Worm (Caenorhabditis elegans) whole organism, mixed stage, embryonic: ENCODE data around the gene sri-73.

ENCODE experiments used
- M03D4.4 ChIP-seq: sonication (generic microtip); optimal IDR thresholded peaks from 2 replicates; lab custom pipeline; 2017; ENCODE audit warnings: mild to moderate bottlenecking, missing genetic modification characterization, missing compliant biosample characterization
- bed-3 ChIP-seq: fragments of 200-800 bp; sonication (Bioruptor generic); optimal IDR thresholded peaks from 3 replicates; lab custom pipeline; 2018; ENCODE audit warnings: mild to moderate bottlenecking, missing genetic modification characterization, moderate library complexity, missing compliant biosample characterization
- blmp-1 ChIP-seq: fragments of 150-350 bp; optimal IDR thresholded peaks from 2 replicates; lab custom pipeline; 2014; ENCODE audit warnings: missing biosample characterization, missing genetic modification characterization
- ceh-39 ChIP-seq: fragments of 150-350 bp; optimal IDR thresholded peaks from 2 replicates; lab custom pipeline; 2014; ENCODE audit warnings: missing biosample characterization, missing genetic modification characterization
- ceh-43 ChIP-seq: fragments of 200-800 bp; sonication (Bioruptor generic); optimal IDR thresholded peaks from 2 replicates; lab custom pipeline; 2018; ENCODE audit warnings: mild to moderate bottlenecking, missing genetic modification characterization, moderate library complexity, missing compliant biosample characterization
- ceh-83 ChIP-seq: fragments of 200-800 bp; sonication (Bioruptor generic); optimal IDR thresholded peaks from 2 replicates; lab custom pipeline; 2018; ENCODE audit warnings: mild to moderate bottlenecking, missing genetic modification characterization, missing compliant biosample characterization
- ces-1 ChIP-seq: fragments of 150-350 bp; optimal IDR thresholded peaks from 2 replicates; lab custom pipeline; 2014; ENCODE audit warnings: missing biosample characterization, missing genetic modification reagents, missing genetic modification characterization
- cnd-1 ChIP-seq: fragments of 200-800 bp; sonication (Bioruptor generic); optimal IDR thresholded peaks from 2 replicates; lab custom pipeline; 2018; ENCODE audit warnings: mild to moderate bottlenecking, missing genetic modification characterization, missing compliant biosample characterization
- drap-1 ChIP-seq: fragments of 200-800 bp; sonication (Bioruptor generic); optimal IDR thresholded peaks from 3 replicates; lab custom pipeline; 2018; ENCODE audit warnings: mild to moderate bottlenecking, missing genetic modification characterization, missing compliant biosample characterization
- elt-1 ChIP-seq: sonication (generic microtip); optimal IDR thresholded peaks from 2 replicates; lab custom pipeline; 2017; ENCODE audit warnings: missing genetic modification characterization, mild to moderate bottlenecking, missing compliant biosample characterization, antibody characterized with exemption, moderate library complexity, borderline replicate concordance; ENCODE audit not compliant: insufficient read depth
- elt-3 ChIP-seq: fragments of 150-350 bp; optimal IDR thresholded peaks from 2 replicates; lab custom pipeline; 2014; ENCODE audit warnings: missing biosample characterization, missing genetic modification characterization
- flh-1 ChIP-seq: fragments of 200-800 bp; sonication (Bioruptor generic); optimal IDR thresholded peaks from 2 replicates; lab custom pipeline; 2018; ENCODE audit warnings: mild to moderate bottlenecking, missing genetic modification characterization, moderate library complexity, missing compliant biosample characterization
- ham-2 ChIP-seq: fragments of 200-800 bp; sonication (Bioruptor generic); optimal IDR thresholded peaks from 2 replicates; lab custom pipeline; 2018; ENCODE audit warnings: mild to moderate bottlenecking, missing genetic modification characterization, missing compliant biosample characterization
- hlh-1 ChIP-seq: fragments of 150-350 bp; optimal IDR thresholded peaks from 2 replicates; lab custom pipeline; 2014; ENCODE audit warnings: missing biosample characterization, missing genetic modification reagents, missing genetic modification characterization
- lin-13 ChIP-seq: fragments of 150-350 bp; optimal IDR thresholded peaks from 2 replicates; lab custom pipeline; 2014; ENCODE audit warnings: missing biosample characterization, missing genetic modification characterization
- lin-32 ChIP-seq: fragments of 200-800 bp; sonication (Bioruptor generic); optimal IDR thresholded peaks from 2 replicates; lab custom pipeline; 2018; ENCODE audit warnings: mild to moderate bottlenecking, missing genetic modification characterization, missing compliant biosample characterization
- lsy-2 ChIP-seq: fragments of 150-350 bp; optimal IDR thresholded peaks from 2 replicates; lab custom pipeline; 2014; ENCODE audit warnings: missing biosample characterization, missing genetic modification characterization
- mab-5 ChIP-seq: fragments of 150-350 bp; optimal IDR thresholded peaks from 2 replicates; lab custom pipeline; 2014; ENCODE audit warnings: missing biosample characterization, missing genetic modification characterization
- mep-1 ChIP-seq: fragments of 150-350 bp; optimal IDR thresholded peaks from 2 replicates; lab custom pipeline; 2017; ENCODE audit warnings: missing biosample characterization, missing genetic modification reagents, missing genetic modification characterization, inconsistent platforms
- mls-2 ChIP-seq: sonication (generic microtip); optimal IDR thresholded peaks from 2 replicates; lab custom pipeline; 2016; ENCODE audit warnings: mild to moderate bottlenecking, missing genetic modification characterization, moderate library complexity, missing compliant biosample characterization
- nhr-12 ChIP-seq: fragments of 150-350 bp; optimal IDR thresholded peaks from 2 replicates; lab custom pipeline; 2014; ENCODE audit warnings: missing biosample characterization, missing genetic modification characterization
- nhr-2 ChIP-seq: fragments of 150-350 bp; optimal IDR thresholded peaks from 2 replicates; lab custom pipeline; 2014; ENCODE audit warnings: missing biosample characterization, missing genetic modification characterization
- nhr-237 ChIP-seq: fragments of 150-350 bp; optimal IDR thresholded peaks from 2 replicates; lab custom pipeline; 2014; ENCODE audit warnings: missing biosample characterization, missing genetic modification characterization
- nhr-28 ChIP-seq: fragments of 150-350 bp; optimal IDR thresholded peaks from 2 replicates; lab custom pipeline; 2014; ENCODE audit warnings: missing biosample characterization, missing genetic modification characterization
- nhr-76 ChIP-seq: sonication (generic microtip); optimal IDR thresholded peaks from 2 replicates; lab custom pipeline; 2017; ENCODE audit warnings: missing biosample characterization, missing genetic modification characterization
- pha-4 ChIP-seq: fragments of 150-350 bp; optimal IDR thresholded peaks from 2 replicates; lab custom pipeline; 2018; ENCODE audit warnings: missing biosample characterization, missing genetic modification reagents, missing genetic modification characterization
- sem-2 ChIP-seq: fragments of 200-800 bp; sonication (Bioruptor generic); optimal IDR thresholded peaks from 2 replicates; lab custom pipeline; 2018; ENCODE audit warnings: mild to moderate bottlenecking, missing genetic modification characterization, missing compliant biosample characterization
- snpc-4 ChIP-seq: fragments of 150-350 bp; optimal IDR thresholded peaks from 2 replicates; lab custom pipeline; 2014; ENCODE audit warnings: missing biosample characterization, missing genetic modification characterization
- sptf-1 ChIP-seq: sonication (generic microtip); optimal IDR thresholded peaks from 2 replicates; lab custom pipeline; 2017; ENCODE audit warnings: mild to moderate bottlenecking, missing genetic modification characterization, moderate library complexity, missing compliant biosample characterization
- unc-120 ChIP-seq: sonication (generic microtip); optimal IDR thresholded peaks from 2 replicates; lab custom pipeline; 2017; ENCODE audit warnings: missing genetic modification characterization, missing compliant biosample characterization; ENCODE audit not compliant: poor library complexity, severe bottlenecking
- unc-39 ChIP-seq: fragments of 150-350 bp; optimal IDR thresholded peaks from 2 replicates; lab custom pipeline; 2014; ENCODE audit warnings: missing biosample characterization, missing genetic modification characterization
- unc-62 ChIP-seq: fragments of 150-350 bp; optimal IDR thresholded peaks from 2 replicates; lab custom pipeline; 2014; ENCODE audit warnings: missing biosample characterization, missing genetic modification reagents, missing genetic modification characterization
- zip-8 ChIP-seq: fragments of 150-350 bp; optimal IDR thresholded peaks from 2 replicates; lab custom pipeline; 2014; ENCODE audit warnings: missing biosample characterization, missing genetic modification characterization
- ztf-11 ChIP-seq: fragments of 150-350 bp; optimal IDR thresholded peaks from 2 replicates; lab custom pipeline; 2014; ENCODE audit warnings: missing biosample characterization, missing genetic modification characterization

sri-73 gene

ce11 chrV:592959-593358, 27.1 kb upstream of the sri-73 start, which contains the start of gene ZK488.5:
ZK488.5 (plus strand) TSS chrV:593259.
- TF ChIP-seq unc-39 (tag; lab: Kevin White, UChicago) (no peak), lin-32 (GFP tag; lab: Kevin White, UChicago) (no peak), sem-2 (GFP tag; lab: Kevin White, UChicago) (no peak), nhr-12 (tag; lab: Kevin White, UChicago) (no peak), nhr-28 (no peak), unc-62 (no peak), unc-120 (tag; lab: Kevin White, UChicago) (no peak), M03D4.4 (tag; lab: Kevin White, UChicago) (no peak), drap-1 (GFP tag; lab: Kevin White, UChicago) (no peak), nhr-2 (tag; lab: Kevin White, UChicago) (no peak), elt-1 (tag; lab: Kevin White, UChicago) (no peak), mls-2 (no peak), ceh-43 (GFP tag; lab: Kevin White, UChicago) (no peak), snpc-4 (tag; lab: Kevin White, UChicago) (no peak), ces-1 (GFP tag; lab: Kevin White, UChicago) (no peak)

- no peak for TF ChIP-seq elt-3
- no peak for TF ChIP-seq pha-4 (tag; lab: Kevin White, UChicago)
- TF ChIP-seq flh-1 (GFP tag; lab: Kevin White, UChicago), result no peak
- no peak for TF ChIP-seq nhr-76 (tag; lab: Kevin White, UChicago)
- no peak for TF ChIP-seq ceh-83 (GFP tag; lab: Kevin White, UChicago)
- no peak for TF ChIP-seq hlh-1 (tag; lab: Kevin White, UChicago)
- TF ChIP-seq nhr-2 (tag; lab: Kevin White, UChicago), result no peak
- TF ChIP-seq sptf-1 (tag; lab: Kevin White, UChicago), result no peak
- TF ChIP-seq unc-62, result no peak
- TF ChIP-seq cnd-1 (tag; lab: Kevin White, UChicago), result no peak
- TF ChIP-seq mab-5 (tag; lab: Kevin White, UChicago), result no peak
- no peak for TF ChIP-seq mls-2
Observed at ce11 chrV:590182-590581, 24.3 kb upstream of the sri-73 start, which contains the start of gene ZK488.6. ZK488.6 (plus strand) TSS chrV:590482.

ce11 chrV:587818-588217, 21.9 kb upstream of the sri-73 start, which contains the start of gene K06H6.1:
K06H6.1 (plus strand) TSS chrV:588118.
- TF ChIP-seq zip-8, result no peak
- TF ChIP-seq ztf-11 (tag; lab: Kevin White, UChicago), result no peak
- TF ChIP-seq ceh-83 (GFP tag; lab: Kevin White, UChicago), result no peak
- no peak for TF ChIP-seq cnd-1 (tag; lab: Kevin White, UChicago)
- TF ChIP-seq nhr-237 (tag; lab: Kevin White, UChicago), result no peak
- TF ChIP-seq ceh-39 (tag; lab: Kevin White, UChicago), result no peak
- TF ChIP-seq unc-39 (tag; lab: Kevin White, UChicago), result no peak
- no peak for TF ChIP-seq blmp-1

- TF ChIP-seq elt-1 (tag; lab: Kevin White, UChicago) (peak; percentile 72), ces-1 (GFP tag; lab: Kevin White, UChicago) (no peak)
- TF ChIP-seq, all 35 proteins: peak for 1
Observed at ce11 chrV:585472-585871, 19.6 kb upstream of the sri-73 start, which contains the start of gene K06H6.2. K06H6.2 (plus strand) TSS chrV:585772.

ce11 chrV:581616-582015, 15.7 kb upstream of the sri-73 start, which contains the start of gene nstp-7:
nstp-7 (plus strand) TSS chrV:581916.
- TF ChIP-seq elt-3 (no peak), unc-39 (tag; lab: Kevin White, UChicago) (no peak), ham-2 (GFP tag; lab: Kevin White, UChicago) (no peak), lsy-2 (tag; lab: Kevin White, UChicago) (no peak), bed-3 (GFP tag; lab: Kevin White, UChicago) (no peak), nhr-12 (tag; lab: Kevin White, UChicago) (no peak), sptf-1 (tag; lab: Kevin White, UChicago) (no peak), mls-2 (no peak), mep-1 (tag; lab: Kevin White, UChicago) (no peak), flh-1 (GFP tag; lab: Kevin White, UChicago) (no peak), blmp-1 (no peak), nhr-2 (tag; lab: Kevin White, UChicago) (no peak), drap-1 (GFP tag; lab: Kevin White, UChicago) (no peak), ces-1 (GFP tag; lab: Kevin White, UChicago) (no peak), lin-13 (no peak), sem-2 (GFP tag; lab: Kevin White, UChicago) (no peak)
